Fruit fly (Drosophila melanogaster) whole organism, embryonic: ENCODE measurements around the gene cpb.
A peak's percentile ranks its signal among the peaks of the same experiment; 100 is the strongest.

Experiments
- CG10209 ChIP-seq: fragments of 200-800 bp; sonication (Bioruptor generic); optimal IDR thresholded peaks from 3 replicates; lab custom pipeline; 2017; ENCODE audit warnings: missing biosample characterization, mild to moderate bottlenecking, missing genetic modification characterization, missing genetic modification reagents
- CG10267 ChIP-seq: fragments of 200-800 bp; sonication (Bioruptor generic); optimal IDR thresholded peaks from 2 replicates; lab custom pipeline; 2018; ENCODE audit warnings: missing biosample characterization, mild to moderate bottlenecking, missing genetic modification characterization, moderate library complexity
- CG14441 ChIP-seq: fragments of 200-800 bp; sonication (Bioruptor generic); IDR thresholded peaks from 2 replicates; pipeline ENCODE4 v1.3.6; 2022; ENCODE audit warnings: missing biosample characterization, missing genetic modification characterization
- CG14710 ChIP-seq: fragments of 200-800 bp; sonication (Bioruptor generic); optimal IDR thresholded peaks from 3 replicates; lab custom pipeline; 2019; ENCODE audit warnings: missing biosample characterization, mild to moderate bottlenecking, missing genetic modification characterization, moderate library complexity
- CG15514 ChIP-seq: fragments of 200-800 bp; sonication (Bioruptor generic); optimal IDR thresholded peaks from 3 replicates; lab custom pipeline; 2017; ENCODE audit warnings: missing biosample characterization, missing genetic modification characterization, mild to moderate bottlenecking, moderate library complexity, missing genetic modification reagents
- CG15601 ChIP-seq: fragments of 200-800 bp; sonication (Bioruptor generic); optimal IDR thresholded peaks from 3 replicates; lab custom pipeline; 2019; ENCODE audit warnings: missing biosample characterization, mild to moderate bottlenecking, missing genetic modification characterization, moderate library complexity
- CG1832 ChIP-seq: fragments of 200-800 bp; sonication (Bioruptor generic); optimal IDR thresholded peaks from 2 replicates; lab custom pipeline; 2017; ENCODE audit warnings: missing biosample characterization, mild to moderate bottlenecking, missing genetic modification characterization, inconsistent platforms
- CG18476 ChIP-seq: fragments of 200-800 bp; sonication (Bioruptor generic); optimal IDR thresholded peaks from 2 replicates; lab custom pipeline; 2016; ENCODE audit warnings: missing biosample characterization, mild to moderate bottlenecking, missing genetic modification characterization
- CG30403 ChIP-seq: fragments of 200-800 bp; sonication (Bioruptor generic); optimal IDR thresholded peaks from 3 replicates; lab custom pipeline; 2016; ENCODE audit warnings: missing biosample characterization, missing genetic modification characterization
- CG34422 ChIP-seq: fragments of 200-800 bp; sonication (Bioruptor generic); IDR thresholded peaks from 3 replicates; pipeline ENCODE4 v1.3.6; 2022; ENCODE audit warnings: missing biosample characterization, missing genetic modification characterization
- CG4282 ChIP-seq: fragments of 200-800 bp; sonication (Bioruptor generic); optimal IDR thresholded peaks from 2 replicates; lab custom pipeline; 2016; ENCODE audit warnings: missing biosample characterization, missing genetic modification characterization
- CG6791 ChIP-seq: fragments of 200-800 bp; sonication (Bioruptor generic); IDR thresholded peaks from 3 replicates; pipeline ENCODE4 v1.3.6; 2022; ENCODE audit warnings: missing biosample characterization, missing genetic modification characterization; ENCODE audit not compliant: partially characterized antibody
- CG7839 ChIP-seq: fragments of 200-800 bp; sonication (Bioruptor generic); optimal IDR thresholded peaks from 3 replicates; lab custom pipeline; 2018; ENCODE audit warnings: missing biosample characterization, mild to moderate bottlenecking, missing genetic modification characterization, moderate library complexity
- CG8290 ChIP-seq, 3 experiments: fragments of 200-800 bp; sonication (Bioruptor generic); optimal IDR thresholded peaks; 2 replicates each; lab custom pipeline; 2016 to 2019; ENCODE audit warnings: missing biosample characterization in 3 of 3, missing genetic modification characterization in 3 of 3, mild to moderate bottlenecking in 2 of 3, moderate library complexity in 1 of 3
- CG9609 ChIP-seq: fragments of 200-800 bp; sonication (Bioruptor generic); optimal IDR thresholded peaks from 3 replicates; lab custom pipeline; 2016; ENCODE audit warnings: missing biosample characterization, missing genetic modification characterization
- Elba2 ChIP-seq: fragments of 200-800 bp; sonication (Bioruptor generic); optimal IDR thresholded peaks from 3 replicates; lab custom pipeline; 2016; ENCODE audit warnings: missing biosample characterization, missing genetic modification characterization
- Ets65A ChIP-seq: fragments of 200-800 bp; sonication (Bioruptor generic); peaks from one replicate; lab custom pipeline; 2016; ENCODE audit warnings: missing biosample characterization, missing genetic modification characterization
- Gug ChIP-seq: fragments of 200-800 bp; sonication (Bioruptor generic); IDR thresholded peaks from 4 replicates; pipeline ENCODE4 v1.3.6; 2022; ENCODE audit warnings: missing biosample characterization, missing genetic modification characterization
- Lim3 ChIP-seq: fragments of 200-800 bp; sonication (Bioruptor generic); IDR thresholded peaks from 2 replicates; pipeline ENCODE4 v1.3.6; 2022; ENCODE audit warnings: missing biosample characterization, missing genetic modification characterization
- Mad ChIP-seq: fragments of 200-800 bp; sonication (Bioruptor generic); optimal IDR thresholded peaks from 2 replicates; lab custom pipeline; 2016; ENCODE audit warnings: missing biosample characterization, missing genetic modification characterization
- NC2α ChIP-seq: fragments of 200-800 bp; sonication (Bioruptor generic); optimal IDR thresholded peaks from 2 replicates; lab custom pipeline; 2016; ENCODE audit warnings: missing biosample characterization, missing genetic modification characterization
- Neu2 ChIP-seq: fragments of 200-800 bp; sonication (Bioruptor generic); optimal IDR thresholded peaks from 3 replicates; lab custom pipeline; 2016; ENCODE audit warnings: missing biosample characterization, missing genetic modification characterization, borderline replicate concordance
- Nf-YB ChIP-seq: fragments of 200-800 bp; sonication (Bioruptor generic); optimal IDR thresholded peaks from 3 replicates; lab custom pipeline; 2019; ENCODE audit warnings: missing biosample characterization, mild to moderate bottlenecking, missing genetic modification characterization, moderate library complexity
- Pdp1 ChIP-seq, 2 experiments: fragments of 200-800 bp; sonication (Bioruptor generic); optimal IDR thresholded peaks; 3 replicates each; lab custom pipeline; 2016; ENCODE audit warnings: missing biosample characterization in 2 of 2, missing genetic modification characterization in 2 of 2, mild to moderate bottlenecking in 1 of 2, moderate library complexity in 1 of 2
- Ptx1 ChIP-seq: fragments of 200-800 bp; sonication (Bioruptor generic); IDR thresholded peaks from 2 replicates; pipeline ENCODE4 v1.3.6; 2022; ENCODE audit warnings: missing biosample characterization, missing genetic modification characterization
- Sin3A ChIP-seq: fragments of >200 bp; optimal IDR thresholded peaks from 2 replicates; lab custom pipeline; 2018
- Sox102F ChIP-seq: fragments of 200-800 bp; sonication (Bioruptor generic); optimal IDR thresholded peaks from 2 replicates; lab custom pipeline; 2018; ENCODE audit warnings: missing biosample characterization, mild to moderate bottlenecking, missing genetic modification characterization, moderate library complexity
- Sry-δ ChIP-seq: fragments of 200-800 bp; sonication (Bioruptor generic); optimal IDR thresholded peaks from 2 replicates; lab custom pipeline; 2016; ENCODE audit warnings: missing biosample characterization, missing genetic modification characterization
- amos ChIP-seq: fragments of 200-800 bp; sonication (Bioruptor generic); IDR thresholded peaks from 2 replicates; pipeline ENCODE4 v1.3.6; 2022; ENCODE audit warnings: missing biosample characterization, missing genetic modification characterization; ENCODE audit not compliant: partially characterized antibody
- bowl ChIP-seq: fragments of 200-800 bp; sonication (Bioruptor generic); IDR thresholded peaks from 2 replicates; pipeline ENCODE4 v1.3.6; 2022; ENCODE audit warnings: missing biosample characterization, missing genetic modification characterization
- br ChIP-seq: fragments of >200 bp; optimal IDR thresholded peaks from 2 replicates; lab custom pipeline; 2017
- chif ChIP-seq, 2 experiments: fragments of 200-800 bp; sonication (Bioruptor generic); optimal IDR thresholded peaks; 3 replicates each; lab custom pipeline; 2016; ENCODE audit warnings: missing biosample characterization in 2 of 2, missing genetic modification characterization in 2 of 2
- crp ChIP-seq, 2 experiments: fragments of 200-800 bp; sonication (Bioruptor generic); optimal IDR thresholded peaks; 2 replicates in 1 of 2; 3 replicates in 1 of 2; lab custom pipeline; 2017; ENCODE audit warnings: missing biosample characterization in 2 of 2, missing genetic modification characterization in 2 of 2, mild to moderate bottlenecking in 1 of 2, moderate library complexity in 1 of 2
- da ChIP-seq: fragments of 200-800 bp; sonication (Bioruptor generic); optimal IDR thresholded peaks from 2 replicates; lab custom pipeline; 2016; ENCODE audit warnings: missing biosample characterization, missing genetic modification characterization
- disco-r ChIP-seq: fragments of 200-800 bp; sonication (Bioruptor generic); optimal IDR thresholded peaks from 2 replicates; lab custom pipeline; 2016; ENCODE audit warnings: missing biosample characterization, missing genetic modification characterization
- dmrt99B ChIP-seq: fragments of 200-800 bp; sonication (Bioruptor generic); optimal IDR thresholded peaks from 2 replicates; lab custom pipeline; 2018; ENCODE audit warnings: missing biosample characterization, mild to moderate bottlenecking, missing genetic modification characterization, moderate library complexity
- ewg ChIP-seq: fragments of 200-800 bp; sonication (Bioruptor generic); optimal IDR thresholded peaks from 3 replicates; lab custom pipeline; 2017; ENCODE audit warnings: mild to moderate bottlenecking, missing biosample characterization, missing genetic modification reagents, missing genetic modification characterization
- her ChIP-seq: fragments of 200-800 bp; sonication (Bioruptor generic); optimal IDR thresholded peaks from 2 replicates; lab custom pipeline; 2016; ENCODE audit warnings: missing biosample characterization, missing genetic modification characterization
- hth ChIP-seq: fragments of >200 bp; optimal IDR thresholded peaks from 2 replicates; lab custom pipeline; 2017; ENCODE audit warnings: inconsistent platforms
- pan ChIP-seq, 4 experiments: fragments of >200 bp in 3 of 4; fragments of 200-800 bp in 1 of 4; sonication (Bioruptor generic) in 1 of 4; optimal IDR thresholded peaks in 3 of 4; IDR thresholded peaks in 1 of 4; 2 replicates each; pipeline versions ENCODE4 v1.3.6 to Lab custom; 2017 to 2022; ENCODE audit warnings: missing biosample characterization in 2 of 4, missing genetic modification characterization in 2 of 4, mixed read lengths in 1 of 4
- pum ChIP-seq: fragments of 200-800 bp; sonication (Bioruptor generic); optimal IDR thresholded peaks from 2 replicates; lab custom pipeline; 2016; ENCODE audit warnings: missing biosample characterization, missing genetic modification characterization
- slp2 ChIP-seq: fragments of 200-800 bp; sonication (Bioruptor generic); optimal IDR thresholded peaks from 2 replicates; lab custom pipeline; 2016; ENCODE audit warnings: missing biosample characterization, missing genetic modification characterization
- so ChIP-seq: fragments of 200-800 bp; sonication (Bioruptor generic); IDR thresholded peaks from 3 replicates; pipeline ENCODE4 v1.3.6; 2022; ENCODE audit warnings: missing biosample characterization, missing genetic modification characterization
- tio ChIP-seq: fragments of 200-800 bp; sonication (Bioruptor generic); optimal IDR thresholded peaks from 2 replicates; lab custom pipeline; 2017; ENCODE audit warnings: missing biosample characterization, missing genetic modification characterization, inconsistent platforms
- tll ChIP-seq, 2 experiments: fragments of 200-800 bp in 1 of 2; fragments of >200 bp in 1 of 2; sonication (Bioruptor generic) in 1 of 2; optimal IDR thresholded peaks; 2 replicates each; lab custom pipeline; 2017 to 2019; ENCODE audit warnings: missing biosample characterization in 2 of 2, missing genetic modification characterization in 2 of 2, mild to moderate bottlenecking in 1 of 2, moderate library complexity in 1 of 2
- toy ChIP-seq: fragments of 200-800 bp; sonication (Bioruptor generic); IDR thresholded peaks from 2 replicates; pipeline ENCODE4 v1.3.6; 2022; ENCODE audit warnings: missing biosample characterization, missing genetic modification characterization
- unc-4 ChIP-seq: fragments of 200-800 bp; sonication (Bioruptor generic); IDR thresholded peaks from 2 replicates; pipeline ENCODE4 v1.3.6; 2022; ENCODE audit warnings: missing biosample characterization, missing genetic modification characterization; ENCODE audit not compliant: partially characterized antibody
- zen ChIP-seq: fragments of 200-800 bp; sonication (Bioruptor generic); optimal IDR thresholded peaks from 3 replicates; lab custom pipeline; 2018; ENCODE audit warnings: missing biosample characterization, mild to moderate bottlenecking, missing genetic modification characterization, moderate library complexity
- zfh2 ChIP-seq: fragments of 200-800 bp; sonication (Bioruptor generic); optimal IDR thresholded peaks from 2 replicates; lab custom pipeline; 2016; ENCODE audit warnings: missing biosample characterization, missing genetic modification characterization

cpb gene

DNA sequence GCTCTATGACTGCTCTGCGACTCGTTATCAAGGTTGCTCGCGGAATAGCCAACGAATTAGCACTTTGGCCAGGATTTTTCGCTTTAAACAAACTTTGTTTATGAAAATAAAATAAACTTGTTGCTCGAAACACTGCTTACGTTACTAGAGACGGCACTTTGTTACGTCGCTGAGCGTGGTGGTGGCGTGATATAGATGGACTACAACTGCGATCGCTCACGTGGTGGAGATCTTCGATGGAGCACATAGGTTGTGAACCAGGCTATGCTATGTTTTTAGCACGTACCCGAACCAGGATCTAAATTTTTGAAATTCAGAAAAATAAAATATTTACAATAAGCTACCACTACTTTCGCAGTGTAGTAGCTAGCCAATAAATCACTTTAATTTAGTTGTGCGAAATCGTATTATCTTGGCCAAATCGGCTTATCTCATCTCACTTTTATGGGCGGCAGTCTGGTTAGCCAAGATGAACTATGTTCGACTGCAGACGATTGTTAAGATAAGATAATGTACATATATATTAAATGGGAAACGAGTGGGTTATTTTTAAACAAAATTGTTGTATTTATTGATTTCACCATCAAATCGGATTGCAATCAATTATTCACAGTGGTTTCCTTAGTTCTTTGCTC is 11.1 kb downstream of the cpb start, which contains the start of gene frtz:
frtz (minus strand) TSS at position 153 of the 635 bp plus-strand sequence.
- TF ChIP-seq da (GFP tag; lab: Kevin White, UChicago) (no peak), zfh2 (GFP tag; lab: Kevin White, UChicago) (no peak), chif (GFP tag; optimal IDR thresholded peaks at IDR 0.05; lab: Kevin White, UChicago) (peak in 1 of 2 experiments; percentile 33), Mad (GFP tag; lab: Kevin White, UChicago) (no peak), hth (lab: Kevin White, UChicago) (no peak), CG15514 (GFP tag; lab: Kevin White, UChicago) (peak; percentile 73), CG9609 (GFP tag; lab: Kevin White, UChicago) (no peak), CG30403 (no peak), CG14710 (tag; lab: Kevin White, UChicago) (peak; percentile 38), CG10209 (GFP tag; lab: Kevin White, UChicago) (no peak), Elba2 (no peak), Neu2 (GFP tag; lab: Kevin White, UChicago) (no peak), tio (GFP tag; lab: Kevin White, UChicago) (no peak), unc-4 (GFP tag; lab: Robert Waterston, UW) (peak; percentile 82), CG15601 (tag; lab: Kevin White, UChicago) (no peak), CG8290 (GFP tag; optimal IDR thresholded peaks at IDR 0.05; lab: Kevin White, UChicago) (no peak), CG8290 (tag; optimal IDR thresholded peaks at IDR 0.05; lab: Kevin White, UChicago) (no peak), CG18476 (GFP tag; lab: Kevin White, UChicago) (no peak), crp (GFP tag; optimal IDR thresholded peaks at IDR 0.05; lab: Kevin White, UChicago) (no peak), amos (peak; percentile 91; the same call in 1 of the 2 replicates), CG34422 (GFP tag; lab: Robert Waterston, UW) (no peak; the same call in 2 of the 3 replicates), pan (optimal IDR thresholded peaks at IDR 0.05; lab: Kevin White, UChicago) (no peak), pan (GFP tag; optimal IDR thresholded peaks at IDR 0.05 in 1 of 2, IDR thresholded peaks at IDR 0.05 in 1 of 2) (no peak), pum (no peak), CG4282 (GFP tag; lab: Kevin White, UChicago) (no peak), Gug (GFP tag; lab: Robert Waterston, UW) (no peak; the same call in 3 of the 4 replicates), Ets65A (GFP tag; lab: Kevin White, UChicago) (peak; percentile 22), Sry-δ (GFP tag; lab: Kevin White, UChicago) (peak; percentile 95), Lim3 (no peak), CG7839 (tag; lab: Kevin White, UChicago) (no peak), so (GFP tag; lab: Robert Waterston, UW) (no peak), dmrt99B (tag; lab: Kevin White, UChicago) (no peak), toy (GFP tag; lab: Robert Waterston, UW) (no peak), Pdp1 (GFP tag; optimal IDR thresholded peaks at IDR 0.05; lab: Kevin White, UChicago) (peak in 1 of 2 experiments; percentile 35), Nf-YB (GFP tag; lab: Kevin White, UChicago) (no peak), ewg (no peak), CG14441 (GFP tag; lab: Robert Waterston, UW) (no peak), Ptx1 (no peak), disco-r (no peak), tll (GFP tag; optimal IDR thresholded peaks at IDR 0.05; lab: Kevin White, UChicago) (no peak), slp2 (GFP tag; lab: Kevin White, UChicago) (no peak), her (GFP tag; lab: Kevin White, UChicago) (no peak), CG6791 (peak; percentile 83), bowl (GFP tag; lab: Robert Waterston, UW) (no peak), CG1832 (GFP tag; lab: Kevin White, UChicago) (no peak), br (lab: Kevin White, UChicago) (no peak), CG10267 (tag; lab: Kevin White, UChicago) (peak; percentile 38), Sin3A (peak; percentile 30), Sox102F (GFP tag; lab: Kevin White, UChicago) (no peak), zen (tag; lab: Kevin White, UChicago) (no peak), NC2α (GFP tag; lab: Kevin White, UChicago) (no peak)
